Worm (Caenorhabditis elegans) whole organism, midembryonic: ENCODE data around the gene soap-1.
A peak's percentile ranks its signal among the peaks of the same experiment; 100 is the strongest.

Source experiments
- T22C8.4 ChIP-seq: fragments of 200-800 bp; sonication (Bioruptor generic); IDR thresholded peaks from 2 replicates; pipeline ENCODE4 v1.3.6; 2022; ENCODE audit warnings: missing genetic modification characterization, missing compliant biosample characterization
- cog-1 ChIP-seq: sonication (generic microtip); optimal IDR thresholded peaks from 2 replicates; lab custom pipeline; 2016; ENCODE audit warnings: missing genetic modification characterization, missing compliant biosample characterization
- flt-1 ChIP-seq: fragments of 200-800 bp; sonication (Bioruptor generic); IDR thresholded peaks from 2 replicates; pipeline ENCODE4 v1.3.6; 2022; ENCODE audit warnings: missing genetic modification characterization, missing compliant biosample characterization
- klf-2 ChIP-seq: fragments of 200-800 bp; sonication (Bioruptor generic); conservative IDR thresholded peaks from 2 replicates; pipeline ENCODE4 v1.3.6; 2022; ENCODE audit warnings: missing genetic modification reagents, missing genetic modification characterization, missing compliant biosample characterization
- med-1 ChIP-seq: sonication (generic microtip); optimal IDR thresholded peaks from 2 replicates; lab custom pipeline; 2017; ENCODE audit warnings: missing genetic modification characterization, mild to moderate bottlenecking, missing compliant biosample characterization, antibody characterized with exemption, missing genetic modification reagents; ENCODE audit not compliant: insufficient read depth
- ref-1 ChIP-seq: fragments of 200-800 bp; sonication (Bioruptor generic); conservative IDR thresholded peaks from 2 replicates; pipeline ENCODE4 v1.3.6; 2022; ENCODE audit warnings: missing genetic modification reagents, missing genetic modification characterization, missing compliant biosample characterization
- tab-1 ChIP-seq: fragments of 200-800 bp; sonication (Bioruptor generic); IDR thresholded peaks from 2 replicates; pipeline ENCODE4 v1.3.6; 2022; ENCODE audit warnings: missing genetic modification characterization, missing compliant biosample characterization
- ztf-23 ChIP-seq: fragments of 200-800 bp; sonication (Bioruptor generic); IDR thresholded peaks from 2 replicates; pipeline ENCODE4 v1.3.6; 2022; ENCODE audit warnings: missing genetic modification reagents, missing genetic modification characterization, missing compliant biosample characterization
- ztf-29 ChIP-seq: fragments of 200-800 bp; sonication (Bioruptor generic); IDR thresholded peaks from 2 replicates; pipeline ENCODE4 v1.3.6; 2022; ENCODE audit warnings: missing genetic modification reagents, missing genetic modification characterization, missing compliant biosample characterization

The soap-1 gene

DNA sequence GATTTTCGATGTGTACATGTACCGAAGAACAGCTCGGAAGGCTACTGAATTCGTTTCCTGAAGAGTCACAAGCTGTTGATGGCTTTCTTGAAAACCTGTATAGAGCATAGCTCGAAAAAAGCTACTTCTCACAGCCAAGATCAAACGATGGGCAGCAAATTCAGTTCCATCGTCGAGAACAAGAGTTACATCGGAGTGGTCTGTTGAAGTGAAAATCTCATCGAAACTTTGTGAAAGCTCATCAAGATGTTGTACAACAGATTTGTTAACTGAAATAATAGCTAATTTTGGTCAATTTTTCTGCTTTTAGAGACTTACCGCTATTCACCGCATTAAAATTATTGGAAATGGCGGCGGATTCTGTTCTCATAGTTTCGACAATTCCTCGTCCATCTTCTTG, 22.0 kb upstream of the soap-1 start:
- TF ChIP-seq ztf-23 (GFP tag; lab: Robert Waterston, UW) (no peak), med-1 (no peak), T22C8.4 (GFP tag; lab: Robert Waterston, UW) (no peak)

DNA sequence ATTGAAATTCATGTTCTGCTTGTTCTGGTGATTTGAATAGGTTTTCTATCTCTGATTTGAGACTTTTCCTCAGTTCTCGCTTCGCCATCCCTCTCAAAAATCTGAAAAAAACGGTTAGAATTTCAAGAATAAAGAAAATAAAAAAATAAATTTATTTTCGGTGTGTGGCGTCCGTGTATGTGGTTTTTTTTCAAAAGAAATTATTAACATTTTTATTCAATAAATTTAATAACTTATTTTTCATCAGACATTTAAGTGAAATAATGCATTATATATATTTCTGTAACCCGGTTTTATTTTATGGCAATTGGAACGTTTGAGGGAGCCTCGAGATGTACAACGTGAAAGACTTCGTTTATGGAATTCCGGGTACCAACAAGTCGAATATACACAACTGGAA, 20.0 kb upstream of the soap-1 start, which contains the start of gene C05C8.5:
C05C8.5 (minus strand) TSS at position 101 of the 400 bp plus-strand sequence.
- TF ChIP-seq klf-2 (GFP tag; lab: Robert Waterston, UW): no peak
- no peak for TF ChIP-seq T22C8.4 (GFP tag; lab: Robert Waterston, UW)
- TF ChIP-seq flt-1: no peak
- TF ChIP-seq cog-1 (tag; lab: Kevin White, UChicago): no peak
- TF ChIP-seq med-1: no peak
- no peak for TF ChIP-seq ztf-23 (GFP tag; lab: Robert Waterston, UW)
- no peak for TF ChIP-seq ztf-29 (GFP tag; lab: Robert Waterston, UW)
- no peak for TF ChIP-seq ref-1
- TF ChIP-seq tab-1 (GFP tag; lab: Robert Waterston, UW): no peak

DNA sequence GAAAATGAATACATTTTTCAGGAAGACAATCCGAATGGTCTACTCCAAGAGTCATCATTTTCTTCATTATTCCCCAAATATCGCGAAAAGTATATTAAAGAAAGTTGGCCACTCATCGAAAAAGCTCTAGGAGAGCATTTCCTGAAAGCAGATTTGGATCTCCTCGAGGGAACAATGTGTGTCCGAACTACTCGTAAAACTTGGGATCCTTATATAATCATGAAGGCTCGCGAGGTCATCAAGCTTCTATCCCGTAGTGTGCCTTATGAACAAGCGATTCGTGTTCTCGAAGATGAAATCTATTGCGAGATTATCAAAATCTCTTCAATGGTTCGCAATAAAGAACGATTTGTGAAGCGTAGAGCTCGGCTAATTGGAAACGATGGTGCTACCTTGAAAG, 16.8 kb upstream of the soap-1 start:
- TF ChIP-seq T22C8.4 (GFP tag; lab: Robert Waterston, UW) (no peak), cog-1 (tag; lab: Kevin White, UChicago) (no peak), klf-2 (GFP tag; lab: Robert Waterston, UW) (no peak)

DNA sequence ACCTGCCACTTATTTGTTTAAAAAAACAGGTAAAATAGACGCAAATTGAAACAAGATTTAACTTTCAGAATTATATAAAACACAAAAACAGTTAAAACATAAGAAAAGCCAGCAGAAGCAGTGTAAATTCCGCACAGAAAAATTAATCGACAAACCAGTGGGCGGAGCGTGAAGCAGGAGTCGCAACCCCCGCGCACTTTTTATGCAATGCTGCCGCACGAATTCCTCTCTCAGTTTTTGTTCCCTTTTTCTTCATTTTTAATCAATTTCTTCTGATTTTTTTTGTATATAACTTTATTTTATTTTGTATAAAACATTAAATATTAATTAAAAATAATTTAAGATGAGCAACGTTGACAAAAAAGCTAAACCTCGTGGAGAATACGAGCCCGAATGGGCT, 16.1 kb upstream of the soap-1 start, which contains the start of the genes gei-6 and krr-1:
gei-6 (minus strand) TSS at position 2 of the 400 bp plus-strand sequence.
krr-1 (plus strand) TSS at position 344 of the 400 bp plus-strand sequence.
- no peak for TF ChIP-seq cog-1 (tag; lab: Kevin White, UChicago)
- TF ChIP-seq klf-2 (GFP tag; lab: Robert Waterston, UW): peak; percentile 82
- TF ChIP-seq ztf-23 (GFP tag; lab: Robert Waterston, UW): peak; percentile 94
- TF ChIP-seq flt-1: peak; percentile 94
- peak; percentile 90 for TF ChIP-seq tab-1 (GFP tag; lab: Robert Waterston, UW)
- peak; percentile 72 for TF ChIP-seq T22C8.4 (GFP tag; lab: Robert Waterston, UW)
- peak; percentile 95 for TF ChIP-seq med-1
- TF ChIP-seq ztf-29 (GFP tag; lab: Robert Waterston, UW): peak; percentile 78
- peak; percentile 60; the same call in 1 of the 2 replicates for TF ChIP-seq ref-1

DNA sequence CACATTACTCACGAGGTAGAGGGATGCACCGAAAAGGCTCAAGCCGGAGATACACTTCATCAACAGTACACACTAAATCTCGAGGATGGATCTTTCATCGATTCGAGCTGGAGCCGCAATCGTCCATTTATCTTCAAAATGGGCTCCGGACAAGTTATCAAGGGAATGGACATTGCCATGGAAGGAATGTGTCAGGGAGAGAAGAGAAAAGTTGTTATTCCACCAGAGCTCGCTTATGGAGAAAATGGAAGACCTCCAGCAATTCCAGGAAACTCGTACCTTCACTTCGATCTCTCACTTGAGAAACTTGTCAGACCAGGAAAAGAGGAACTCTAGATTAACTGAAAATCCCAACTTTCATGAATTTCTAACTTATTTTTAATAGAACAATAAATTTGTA, 11.2 kb upstream of the soap-1 start:
- TF ChIP-seq ztf-29 (GFP tag; lab: Robert Waterston, UW) (no peak), klf-2 (GFP tag; lab: Robert Waterston, UW) (no peak), flt-1 (no peak), med-1 (no peak), ztf-23 (GFP tag; lab: Robert Waterston, UW) (no peak), cog-1 (tag; lab: Kevin White, UChicago) (no peak)

DNA sequence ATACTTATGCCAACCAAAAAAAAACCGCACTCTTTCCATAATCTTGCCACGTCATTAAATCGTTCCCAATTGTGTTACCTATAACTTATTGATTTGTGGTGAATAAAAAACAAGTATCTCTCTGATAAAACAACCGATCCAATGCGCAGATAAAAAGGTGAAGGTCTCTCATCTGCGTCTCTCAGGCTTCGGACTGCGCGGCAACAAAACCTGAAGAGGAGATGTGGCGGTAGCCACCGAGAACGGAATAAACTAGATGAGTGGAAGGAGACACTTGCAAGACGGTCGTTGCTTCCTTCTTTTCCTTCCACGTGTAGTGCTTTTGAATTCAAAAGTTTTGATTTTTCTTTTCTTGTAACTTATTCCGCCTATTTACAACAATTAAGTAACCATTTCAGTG, 10.2 kb upstream of the soap-1 start, which contains the start of gene fkb-3:
fkb-3 (plus strand) TSS at position 277 of the 400 bp plus-strand sequence.
- no peak for TF ChIP-seq ztf-23 (GFP tag; lab: Robert Waterston, UW)

DNA sequence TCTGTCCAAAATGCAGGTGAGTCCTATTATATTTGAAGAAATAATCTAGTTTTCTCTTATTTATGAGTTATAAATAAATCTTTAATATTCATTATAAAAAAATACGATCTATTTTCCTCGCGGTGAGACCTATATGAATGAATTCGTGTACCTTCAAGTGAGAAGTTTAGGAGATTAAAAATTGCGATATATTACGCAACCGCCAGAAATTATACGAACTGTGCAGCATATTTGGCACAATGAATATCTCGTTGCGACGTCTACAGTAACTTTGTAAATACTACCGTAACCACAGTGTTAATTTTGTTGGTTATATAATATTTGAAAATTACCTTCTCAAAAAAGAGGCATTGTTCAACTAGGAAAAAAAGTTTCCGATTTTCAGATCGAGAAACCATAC, 9.7 kb upstream of the soap-1 start:
- TF ChIP-seq flt-1 (no peak), med-1 (no peak), ref-1 (no peak), ztf-29 (GFP tag; lab: Robert Waterston, UW) (no peak), cog-1 (tag; lab: Kevin White, UChicago) (no peak), ztf-23 (GFP tag; lab: Robert Waterston, UW) (no peak), tab-1 (GFP tag; lab: Robert Waterston, UW) (no peak), T22C8.4 (GFP tag; lab: Robert Waterston, UW) (no peak)

DNA sequence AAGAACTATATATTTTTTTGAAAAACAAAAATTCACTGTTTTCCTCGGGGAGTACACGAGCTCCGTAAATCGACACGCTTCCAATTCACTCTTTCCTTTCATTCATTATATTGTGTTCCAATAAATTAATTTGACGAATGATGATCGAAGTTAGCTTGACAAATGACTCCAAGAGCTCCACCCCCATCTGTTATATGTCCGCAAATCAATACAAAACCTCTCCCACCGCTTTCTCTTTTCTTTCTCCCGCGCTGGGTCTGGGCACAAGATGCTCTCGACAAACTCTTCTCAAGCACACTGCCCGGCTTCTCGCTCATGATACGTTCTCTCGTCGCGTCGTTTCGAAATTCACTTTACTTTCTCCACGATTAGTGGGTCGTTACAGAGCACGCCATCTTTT, 9.2 kb upstream of the soap-1 start, which contains the start of gene C13F10.1:
C13F10.1 (plus strand) TSS at position 138 of the 400 bp plus-strand sequence.
- TF ChIP-seq ref-1 (no peak), ztf-29 (GFP tag; lab: Robert Waterston, UW) (no peak), tab-1 (GFP tag; lab: Robert Waterston, UW) (no peak), flt-1 (no peak), med-1 (no peak), ztf-23 (GFP tag; lab: Robert Waterston, UW) (no peak), klf-2 (GFP tag; lab: Robert Waterston, UW) (no peak), cog-1 (tag; lab: Kevin White, UChicago) (no peak), T22C8.4 (GFP tag; lab: Robert Waterston, UW) (no peak)

DNA sequence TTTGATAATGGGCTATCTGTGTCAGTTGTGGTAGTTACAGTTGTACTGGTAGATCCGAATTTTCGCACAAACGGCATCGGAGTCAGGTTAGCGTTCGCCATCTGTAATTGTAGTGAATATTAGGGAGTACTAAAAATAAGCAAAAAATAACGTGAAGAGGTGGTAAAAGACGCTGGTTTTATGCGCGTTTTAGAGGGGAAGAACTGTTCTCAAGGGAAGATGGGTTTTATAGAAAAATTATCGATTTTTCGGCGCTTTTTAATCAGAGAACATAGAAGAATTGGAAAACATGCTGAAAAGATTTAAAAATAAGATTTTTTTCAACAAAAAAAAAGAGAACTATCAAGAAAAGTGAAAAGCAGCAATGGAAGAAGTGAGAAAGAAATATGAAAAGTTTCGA, 8.4 kb upstream of the soap-1 start, which contains the start of gene C13F10.7:
C13F10.7 (minus strand) TSS at position 101 of the 400 bp plus-strand sequence.
- TF ChIP-seq klf-2 (GFP tag; lab: Robert Waterston, UW) (no peak), T22C8.4 (GFP tag; lab: Robert Waterston, UW) (no peak), flt-1 (no peak), tab-1 (GFP tag; lab: Robert Waterston, UW) (no peak), med-1 (no peak), ref-1 (no peak)

DNA sequence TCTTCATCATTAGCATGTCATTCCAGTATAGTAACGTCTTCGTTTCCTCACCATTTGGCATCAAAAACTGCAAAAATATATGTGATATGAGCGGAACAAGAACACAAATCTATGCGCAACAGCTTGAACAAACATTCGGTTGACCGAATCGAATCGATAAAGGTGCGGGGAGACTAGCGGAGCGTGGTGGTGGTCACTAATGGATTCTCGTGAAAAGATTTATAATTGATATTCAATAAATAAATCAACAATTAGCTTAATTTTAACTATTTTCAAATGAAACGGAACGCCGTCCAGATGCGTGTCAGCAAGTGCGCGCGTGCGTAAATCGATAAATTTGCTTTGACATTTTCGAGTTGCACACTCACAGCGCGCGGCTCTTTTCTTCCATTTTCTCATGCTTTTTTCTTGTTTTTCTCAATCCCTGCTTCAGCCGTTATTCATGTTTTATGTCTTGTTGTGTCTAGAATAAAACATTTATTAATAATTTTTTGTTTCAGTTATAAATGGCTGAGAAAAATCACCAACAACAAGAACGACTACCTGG, 6.3 kb upstream of the soap-1 start, which contains the start of the genes C13F10.8, C13F10.6 and kxd-1:
C13F10.8 (minus strand) TSS at position 51 of the 547 bp plus-strand sequence.
C13F10.6 (minus strand) TSS at position 67 of the 547 bp plus-strand sequence.
kxd-1 (plus strand) TSS at position 497 of the 547 bp plus-strand sequence.
- no peak for TF ChIP-seq flt-1
- TF ChIP-seq klf-2 (GFP tag; lab: Robert Waterston, UW): no peak
- TF ChIP-seq tab-1 (GFP tag; lab: Robert Waterston, UW): no peak
- no peak for TF ChIP-seq med-1
- no peak for TF ChIP-seq ztf-23 (GFP tag; lab: Robert Waterston, UW)
- TF ChIP-seq cog-1 (tag; lab: Kevin White, UChicago): no peak
- no peak for TF ChIP-seq ref-1
- no peak for TF ChIP-seq T22C8.4 (GFP tag; lab: Robert Waterston, UW)
- TF ChIP-seq ztf-29 (GFP tag; lab: Robert Waterston, UW): no peak
